6 fruit fly cellular contexts compared by ENCODE assay signal in genomic region chr3R:29737891-29738290, dm6.
TF ChIP-seq lines count a peak whose summit lies in the region.

TSS of gene Gnpnat (plus strand) at chr3R:29738275.

- no peak for TF ChIP-seq CTCF in whole organism, embryonic (GFP tag; optimal IDR thresholded peaks at IDR 0.05; lab: Kevin White, UChicago)

TF ChIP-seq in Kc167, 6 proteins besides CTCF, POLR2A, EP300 and RAD21:
- no peak for TF ChIP-seq Sin3A (optimal IDR thresholded peaks at IDR 0.05; lab: Kevin White, UChicago)
- TF ChIP-seq psq (optimal IDR thresholded peaks at IDR 0.05; lab: Kevin White, UChicago): peak; percentile 14
- no peak for TF ChIP-seq ttk (optimal IDR thresholded peaks at IDR 0.05; lab: Kevin White, UChicago)
TF ChIP-seq in Kc167: peak in this region for 1.

TF ChIP-seq in whole organism, adult, 20 proteins besides CTCF, POLR2A, EP300 and RAD21 (continues in another document):
- TF ChIP-seq Crg-1 (GFP tag; optimal IDR thresholded peaks at IDR 0.05; lab: Kevin White, UChicago) (no peak), CG33017 (tag; optimal IDR thresholded peaks at IDR 0.05; lab: Kevin White, UChicago) (peak; percentile 73), tj (GFP tag; optimal IDR thresholded peaks at IDR 0.05; lab: Kevin White, UChicago) (no peak), CG14711 (tag; optimal IDR thresholded peaks at IDR 0.05; lab: Kevin White, UChicago) (peak; percentile 54), bab1 (GFP tag; optimal IDR thresholded peaks at IDR 0.05; lab: Kevin White, UChicago) (peak; percentile 37), CG5204 (GFP tag; optimal IDR thresholded peaks at IDR 0.05; lab: Kevin White, UChicago) (no peak), toe (GFP tag; optimal IDR thresholded peaks at IDR 0.05; lab: Kevin White, UChicago) (no peak), CG1620 (GFP tag; optimal IDR thresholded peaks at IDR 0.05; lab: Kevin White, UChicago) (no peak), CG11617 (GFP tag; optimal IDR thresholded peaks at IDR 0.05; lab: Kevin White, UChicago) (peak; percentile 61), CG7045 (GFP tag; optimal IDR thresholded peaks at IDR 0.05; lab: Kevin White, UChicago) (peak; percentile 54), cnc (optimal IDR thresholded peaks at IDR 0.05; lab: Kevin White, UChicago) (no peak), CG7101 (tag; optimal IDR thresholded peaks at IDR 0.05; lab: Kevin White, UChicago) (peak; percentile 71), ovo (GFP tag; optimal IDR thresholded peaks at IDR 0.05; lab: Kevin White, UChicago) (no peak), Hr96 (GFP tag; optimal IDR thresholded peaks at IDR 0.05; lab: Kevin White, UChicago) (no peak), Mnt (GFP tag; optimal IDR thresholded peaks at IDR 0.05; lab: Kevin White, UChicago) (peak; percentile 33), Clk (GFP tag; optimal IDR thresholded peaks at IDR 0.05; lab: Kevin White, UChicago) (no peak), kay (GFP tag; lab: Kevin White, UChicago; ENCODE audit: borderline replicate concordance) (no peak), cic (GFP tag; optimal IDR thresholded peaks at IDR 0.05; lab: Kevin White, UChicago) (no peak)

TF ChIP-seq in whole organism, embryonic, 481 proteins besides CTCF, POLR2A, EP300 and RAD21 (continues in another document):
- no peak for TF ChIP-seq CG5180 (GFP tag; optimal IDR thresholded peaks at IDR 0.05; lab: Kevin White, UChicago)
- no peak for TF ChIP-seq Antp (GFP tag; optimal IDR thresholded peaks at IDR 0.05; lab: Kevin White, UChicago)
- peak; percentile 26 for TF ChIP-seq scrt (GFP tag; optimal IDR thresholded peaks at IDR 0.05; lab: Kevin White, UChicago)
- TF ChIP-seq MTF-1 (GFP tag; optimal IDR thresholded peaks at IDR 0.05; lab: Kevin White, UChicago; ENCODE audit: borderline replicate concordance): peak; percentile 24
- TF ChIP-seq run (tag; optimal IDR thresholded peaks at IDR 0.05; lab: Kevin White, UChicago): no peak
- peak; percentile 74 for TF ChIP-seq CG1603 (tag; optimal IDR thresholded peaks at IDR 0.05; lab: Kevin White, UChicago)
- no peak for TF ChIP-seq tup (GFP tag; optimal IDR thresholded peaks at IDR 0.05; lab: Kevin White, UChicago)
- TF ChIP-seq CG16779 (GFP tag; IDR thresholded peaks at IDR 0.05; lab: Robert Waterston, UW): no peak
- TF ChIP-seq emc (GFP tag; optimal IDR thresholded peaks at IDR 0.05; lab: Kevin White, UChicago): no peak
- TF ChIP-seq stc (GFP tag; IDR thresholded peaks at IDR 0.05; lab: Robert Waterston, UW): no peak
- no peak for TF ChIP-seq ttk (GFP tag; IDR thresholded peaks at IDR 0.05; lab: Robert Waterston, UW)
- TF ChIP-seq ham (GFP tag; IDR thresholded peaks at IDR 0.05; lab: Robert Waterston, UW): no peak
- peak; percentile 32 for TF ChIP-seq CG14710 (tag; optimal IDR thresholded peaks at IDR 0.05; lab: Kevin White, UChicago)
- TF ChIP-seq CG17829 (tag; optimal IDR thresholded peaks at IDR 0.05; lab: Kevin White, UChicago): peak; percentile 62
- TF ChIP-seq CG16863 (GFP tag; optimal IDR thresholded peaks at IDR 0.05; lab: Kevin White, UChicago): no peak
- TF ChIP-seq pita (GFP tag; optimal IDR thresholded peaks at IDR 0.05; lab: Kevin White, UChicago): no peak
- TF ChIP-seq mirr (GFP tag; optimal IDR thresholded peaks at IDR 0.05; lab: Kevin White, UChicago): no peak
- TF ChIP-seq Ravus (GFP tag; IDR thresholded peaks at IDR 0.05; lab: Robert Waterston, UW): no peak

TF ChIP-seq in whole organism, prepupa, 60 proteins besides CTCF, POLR2A, EP300 and RAD21 (continues in another document):
- TF ChIP-seq acj6 (GFP tag; optimal IDR thresholded peaks at IDR 0.05; lab: Kevin White, UChicago) (peak; percentile 60), topi (GFP tag; optimal IDR thresholded peaks at IDR 0.05; lab: Kevin White, UChicago) (peak; percentile 45), Hr39 (GFP tag; optimal IDR thresholded peaks at IDR 0.05; lab: Kevin White, UChicago) (peak; percentile 3), CG10669 (GFP tag; optimal IDR thresholded peaks at IDR 0.05; lab: Kevin White, UChicago) (peak; percentile 50), CG6792 (GFP tag; optimal IDR thresholded peaks at IDR 0.05; lab: Kevin White, UChicago) (peak; percentile 32), CG8319 (GFP tag; optimal IDR thresholded peaks at IDR 0.05; lab: Kevin White, UChicago) (no peak), svp (GFP tag; lab: Kevin White, UChicago) (peak; percentile 51), Gug (GFP tag; IDR thresholded peaks at IDR 0.05; lab: Robert Waterston, UW) (no peak), eg (GFP tag; IDR thresholded peaks at IDR 0.05; lab: Robert Waterston, UW) (no peak), lz (GFP tag; optimal IDR thresholded peaks at IDR 0.05; lab: Kevin White, UChicago) (peak; percentile 54), CG1621 (tag; optimal IDR thresholded peaks at IDR 0.05; lab: Kevin White, UChicago) (peak; percentile 17), fkh (GFP tag; optimal IDR thresholded peaks at IDR 0.05; lab: Kevin White, UChicago) (no peak), esn (GFP tag; optimal IDR thresholded peaks at IDR 0.05; lab: Kevin White, UChicago) (peak; percentile 69), Sox14 (GFP tag; optimal IDR thresholded peaks at IDR 0.05; lab: Kevin White, UChicago) (peak; percentile 38), salr (GFP tag; optimal IDR thresholded peaks at IDR 0.05; lab: Kevin White, UChicago) (no peak), CG6163 (GFP tag; IDR thresholded peaks at IDR 0.05; lab: Robert Waterston, UW) (no peak), CG11762 (GFP tag; optimal IDR thresholded peaks at IDR 0.05; lab: Kevin White, UChicago; ENCODE audit: insufficient read depth) (peak; percentile 10), CG11902 (GFP tag; optimal IDR thresholded peaks at IDR 0.05; lab: Kevin White, UChicago) (peak; percentile 36), CG8632 (GFP tag; optimal IDR thresholded peaks at IDR 0.05; lab: Kevin White, UChicago) (peak; percentile 40), Ets96B (tag; optimal IDR thresholded peaks at IDR 0.05; lab: Kevin White, UChicago) (peak; percentile 66)

TF ChIP-seq in whole organism, pupa, 21 proteins besides CTCF, POLR2A, EP300 and RAD21:
- TF ChIP-seq CG9948 (tag; optimal IDR thresholded peaks at IDR 0.05; lab: Kevin White, UChicago) (peak; percentile 7), CG15710 (tag; optimal IDR thresholded peaks at IDR 0.05; lab: Kevin White, UChicago) (peak; percentile 40), CG32121 (GFP tag; IDR thresholded peaks at IDR 0.05; lab: Robert Waterston, UW) (no peak), Ets98B (GFP tag; IDR thresholded peaks at IDR 0.05; lab: Robert Waterston, UW) (no peak), CG8301 (tag; optimal IDR thresholded peaks at IDR 0.05; lab: Kevin White, UChicago) (peak; percentile 63), Pif1A (GFP tag; optimal IDR thresholded peaks at IDR 0.05; lab: Kevin White, UChicago) (peak; percentile 51), CG17806 (tag; optimal IDR thresholded peaks at IDR 0.05; lab: Kevin White, UChicago) (peak; percentile 61), rn (GFP tag; IDR thresholded peaks at IDR 0.05; lab: Robert Waterston, UW) (no peak), Pif1B (GFP tag; optimal IDR thresholded peaks at IDR 0.05; lab: Kevin White, UChicago) (peak; percentile 48), CG14655 (GFP tag; optimal IDR thresholded peaks at IDR 0.05; lab: Kevin White, UChicago) (peak; percentile 58), CG34367 (tag; optimal IDR thresholded peaks at IDR 0.05; lab: Kevin White, UChicago) (peak; percentile 37), fd96Ca (GFP tag; IDR thresholded peaks at IDR 0.05; lab: Robert Waterston, UW) (no peak), CG4496 (GFP tag; IDR thresholded peaks at IDR 0.05; lab: Robert Waterston, UW) (no peak), Snoo (tag; optimal IDR thresholded peaks at IDR 0.05; lab: Kevin White, UChicago) (peak; percentile 63), CG8159 (tag; optimal IDR thresholded peaks at IDR 0.05; lab: Kevin White, UChicago) (peak; percentile 46), D1 (tag; optimal IDR thresholded peaks at IDR 0.05; lab: Kevin White, UChicago) (no peak)
TF ChIP-seq in whole organism, pupa: peak in this region for 10.

TF ChIP-seq in whole organism, wandering third instar larva, 38 proteins besides CTCF, POLR2A, EP300 and RAD21 (continues in another document):
- TF ChIP-seq HLH106 (tag; optimal IDR thresholded peaks at IDR 0.05; lab: Kevin White, UChicago): peak; percentile 46
- no peak for TF ChIP-seq usp (GFP tag; optimal IDR thresholded peaks at IDR 0.05; lab: Kevin White, UChicago)
- peak; percentile 11 for TF ChIP-seq br (GFP tag; optimal IDR thresholded peaks at IDR 0.05; lab: Kevin White, UChicago)
- TF ChIP-seq Rel (GFP tag; optimal IDR thresholded peaks at IDR 0.05; lab: Kevin White, UChicago): no peak
- no peak for TF ChIP-seq Rel (tag; optimal IDR thresholded peaks at IDR 0.05; lab: Kevin White, UChicago)
- TF ChIP-seq dl (GFP tag; optimal IDR thresholded peaks at IDR 0.05; lab: Kevin White, UChicago; ENCODE audit: insufficient read depth in 1 of 2, partially characterized antibody in 2 of 2): no peak
- peak; percentile 60 for TF ChIP-seq fru (GFP tag; optimal IDR thresholded peaks at IDR 0.05; lab: Kevin White, UChicago)
- no peak for TF ChIP-seq dsf (GFP tag; optimal IDR thresholded peaks at IDR 0.05; lab: Kevin White, UChicago; ENCODE audit: borderline replicate concordance)
- TF ChIP-seq tai (GFP tag; optimal IDR thresholded peaks at IDR 0.05; lab: Kevin White, UChicago): no peak
- peak; percentile 79 for TF ChIP-seq psq (GFP tag; optimal IDR thresholded peaks at IDR 0.05; lab: Kevin White, UChicago)
- no peak for TF ChIP-seq dmrt93B (GFP tag; optimal IDR thresholded peaks at IDR 0.05; lab: Kevin White, UChicago)
- TF ChIP-seq CrebA (GFP tag; optimal IDR thresholded peaks at IDR 0.05; lab: Kevin White, UChicago; ENCODE audit: borderline replicate concordance): no peak
- TF ChIP-seq N (GFP tag; optimal IDR thresholded peaks at IDR 0.05; lab: Kevin White, UChicago): no peak
- no peak for TF ChIP-seq Hr78 (GFP tag; optimal IDR thresholded peaks at IDR 0.05; lab: Kevin White, UChicago)
- TF ChIP-seq sage (GFP tag; optimal IDR thresholded peaks at IDR 0.05; lab: Kevin White, UChicago): no peak
- no peak for TF ChIP-seq Dif (GFP tag; optimal IDR thresholded peaks at IDR 0.05; lab: Kevin White, UChicago; ENCODE audit: partially characterized antibody)
- peak; percentile 5 for TF ChIP-seq sv (GFP tag; optimal IDR thresholded peaks at IDR 0.05; lab: Kevin White, UChicago)
- peak; percentile 5 for TF ChIP-seq Jra (GFP tag; optimal IDR thresholded peaks at IDR 0.05; lab: Kevin White, UChicago)
- TF ChIP-seq Vsx2 (GFP tag; optimal IDR thresholded peaks at IDR 0.05; lab: Kevin White, UChicago; ENCODE audit: partially characterized antibody): no peak
- TF ChIP-seq GATAd (GFP tag; optimal IDR thresholded peaks at IDR 0.05; lab: Kevin White, UChicago): no peak
- TF ChIP-seq OdsH (GFP tag; optimal IDR thresholded peaks at IDR 0.05; lab: Kevin White, UChicago): peak; percentile 70
- TF ChIP-seq foxo (GFP tag; optimal IDR thresholded peaks at IDR 0.05; lab: Kevin White, UChicago): peak in 1 of 2 experiments; percentile 69
- no peak for TF ChIP-seq Mio (GFP tag; optimal IDR thresholded peaks at IDR 0.05; lab: Kevin White, UChicago)
- TF ChIP-seq Hnf4 (GFP tag; optimal IDR thresholded peaks at IDR 0.05; lab: Kevin White, UChicago): peak; percentile 55
- TF ChIP-seq Hr83 (GFP tag; optimal IDR thresholded peaks at IDR 0.05; lab: Kevin White, UChicago; ENCODE audit: poor library complexity, severe bottlenecking): no peak
- TF ChIP-seq rgr (GFP tag; optimal IDR thresholded peaks at IDR 0.05; lab: Kevin White, UChicago): peak; percentile 58
